Fruit fly (Drosophila melanogaster) whole organism, embryonic: ENCODE data around the gene CG33664.
A peak's percentile ranks its signal among the peaks of the same experiment; 100 is the strongest.

ENCODE experiments used
- Antp ChIP-seq: fragments of 200-800 bp; sonication (Bioruptor generic); optimal IDR thresholded peaks from 3 replicates; lab custom pipeline; 2016; ENCODE audit warnings: missing biosample characterization, missing genetic modification characterization
- CG11695 ChIP-seq: fragments of 200-800 bp; sonication (Bioruptor generic); IDR thresholded peaks from 3 replicates; pipeline ENCODE4 v1.3.6; 2022; ENCODE audit warnings: missing biosample characterization, missing genetic modification characterization
- CG12155 ChIP-seq: fragments of 200-800 bp; sonication (Bioruptor generic); optimal IDR thresholded peaks from 3 replicates; lab custom pipeline; 2016; ENCODE audit warnings: missing biosample characterization, missing genetic modification characterization
- CG12236 ChIP-seq: fragments of 200-800 bp; sonication (Bioruptor generic); optimal IDR thresholded peaks from 2 replicates; lab custom pipeline; 2016; ENCODE audit warnings: missing biosample characterization, missing genetic modification characterization
- CG13424 ChIP-seq: fragments of 200-800 bp; sonication (Bioruptor generic); optimal IDR thresholded peaks from 2 replicates; lab custom pipeline; 2019; ENCODE audit warnings: missing biosample characterization, mild to moderate bottlenecking, missing genetic modification characterization, moderate library complexity
- CG15269 ChIP-seq: fragments of 200-800 bp; sonication (Bioruptor generic); optimal IDR thresholded peaks from 2 replicates; lab custom pipeline; 2018; ENCODE audit warnings: missing biosample characterization, mild to moderate bottlenecking, missing genetic modification characterization, moderate library complexity
- CG16779 ChIP-seq: fragments of 200-800 bp; sonication (Bioruptor generic); IDR thresholded peaks from 2 replicates; pipeline ENCODE4 v1.3.6; 2022; ENCODE audit warnings: missing biosample characterization, missing genetic modification characterization
- CG17359 ChIP-seq: fragments of 200-800 bp; sonication (Bioruptor generic); optimal IDR thresholded peaks from 3 replicates; lab custom pipeline; 2018; ENCODE audit warnings: missing biosample characterization, mild to moderate bottlenecking, missing genetic modification characterization, moderate library complexity
- CG18011 ChIP-seq: fragments of 200-800 bp; sonication (Bioruptor generic); optimal IDR thresholded peaks from 2 replicates; lab custom pipeline; 2017; ENCODE audit warnings: missing biosample characterization, missing genetic modification characterization, mild to moderate bottlenecking, moderate library complexity, missing genotype
- CG31365 ChIP-seq: fragments of 200-800 bp; sonication (Bioruptor generic); optimal IDR thresholded peaks from 2 replicates; lab custom pipeline; 2018; ENCODE audit warnings: missing biosample characterization, mild to moderate bottlenecking, missing genetic modification characterization
- CG4328 ChIP-seq: fragments of 200-800 bp; sonication (Bioruptor generic); optimal IDR thresholded peaks from 3 replicates; lab custom pipeline; 2017; ENCODE audit warnings: missing biosample characterization, missing genetic modification reagents, missing genetic modification characterization
- CG4424 ChIP-seq: fragments of 200-800 bp; sonication (Bioruptor generic); optimal IDR thresholded peaks from 3 replicates; lab custom pipeline; 2016; ENCODE audit warnings: missing biosample characterization, missing genetic modification characterization
- CG7786 ChIP-seq: fragments of 200-800 bp; sonication (Bioruptor generic); optimal IDR thresholded peaks from 2 replicates; lab custom pipeline; 2016; ENCODE audit warnings: missing biosample characterization, missing genetic modification characterization
- CG9727 ChIP-seq: fragments of 200-800 bp; sonication (Bioruptor generic); optimal IDR thresholded peaks from 3 replicates; lab custom pipeline; 2017; ENCODE audit warnings: missing biosample characterization, mild to moderate bottlenecking, missing genetic modification characterization
- CG9797 ChIP-seq: fragments of 200-800 bp; sonication (Bioruptor generic); optimal IDR thresholded peaks from 3 replicates; lab custom pipeline; 2018; ENCODE audit warnings: missing biosample characterization, mild to moderate bottlenecking, missing genetic modification characterization
- CG9932 ChIP-seq: fragments of 200-800 bp; sonication (Bioruptor generic); IDR thresholded peaks from 2 replicates; pipeline ENCODE4 v1.3.6; 2022; ENCODE audit warnings: missing biosample characterization, missing genetic modification characterization
- Chrac-16 ChIP-seq: fragments of 200-800 bp; sonication (Bioruptor generic); optimal IDR thresholded peaks from 3 replicates; lab custom pipeline; 2016; ENCODE audit warnings: missing biosample characterization, missing genetic modification characterization
- D ChIP-seq, 2 experiments: fragments of 200-800 bp in 1 of 2; fragments of >200 bp in 1 of 2; sonication (Bioruptor generic) in 1 of 2; optimal IDR thresholded peaks; 2 replicates in 1 of 2; 3 replicates in 1 of 2; lab custom pipeline; 2017; ENCODE audit warnings: mild to moderate bottlenecking in 1 of 2, missing biosample characterization in 1 of 2, missing genetic modification characterization in 1 of 2, missing genetic modification reagents in 1 of 2
- Dp ChIP-seq: fragments of 200-800 bp; sonication (Bioruptor generic); optimal IDR thresholded peaks from 2 replicates; lab custom pipeline; 2018; ENCODE audit warnings: missing biosample characterization, mild to moderate bottlenecking, missing genetic modification characterization, moderate library complexity
- Fer3 ChIP-seq: fragments of 200-800 bp; sonication (Bioruptor generic); optimal IDR thresholded peaks from 2 replicates; lab custom pipeline; 2018; ENCODE audit warnings: missing biosample characterization, mild to moderate bottlenecking, missing genetic modification characterization, moderate library complexity
- HLH3B ChIP-seq: fragments of 200-800 bp; sonication (Bioruptor generic); IDR thresholded peaks from 2 replicates; pipeline ENCODE4 v1.3.6; 2022; ENCODE audit warnings: missing biosample characterization, missing genetic modification characterization
- HLH54F ChIP-seq: fragments of 200-800 bp; sonication (Bioruptor generic); optimal IDR thresholded peaks from 3 replicates; lab custom pipeline; 2016; ENCODE audit warnings: missing biosample characterization, missing genetic modification characterization
- Mrtf ChIP-seq: fragments of 200-800 bp; sonication (Bioruptor generic); IDR thresholded peaks from 3 replicates; pipeline ENCODE4 v1.3.6; 2022; ENCODE audit warnings: missing biosample characterization, missing genetic modification characterization
- Myb ChIP-seq: fragments of 200-800 bp; sonication (Bioruptor generic); optimal IDR thresholded peaks from 2 replicates; lab custom pipeline; 2016; ENCODE audit warnings: missing biosample characterization, missing genetic modification characterization
- Nf-YB ChIP-seq: fragments of 200-800 bp; sonication (Bioruptor generic); optimal IDR thresholded peaks from 3 replicates; lab custom pipeline; 2019; ENCODE audit warnings: missing biosample characterization, mild to moderate bottlenecking, missing genetic modification characterization, moderate library complexity
- Ssrp ChIP-seq: fragments of 200-800 bp; sonication (Bioruptor generic); optimal IDR thresholded peaks from 2 replicates; lab custom pipeline; 2018; ENCODE audit warnings: missing biosample characterization, mild to moderate bottlenecking, missing genetic modification characterization, moderate library complexity
- bab2 ChIP-seq: fragments of 200-800 bp; sonication (Bioruptor generic); optimal IDR thresholded peaks from 2 replicates; lab custom pipeline; 2016; ENCODE audit warnings: missing biosample characterization, missing genetic modification characterization
- bbx ChIP-seq: fragments of 200-800 bp; sonication (Bioruptor generic); IDR thresholded peaks from 2 replicates; pipeline ENCODE4 v1.3.6; 2022; ENCODE audit warnings: missing biosample characterization, missing genetic modification characterization; ENCODE audit not compliant: partially characterized antibody
- cad ChIP-seq: fragments of >200 bp; optimal IDR thresholded peaks from 2 replicates; lab custom pipeline; 2017; ENCODE audit warnings: missing biosample characterization, missing genetic modification characterization
- cg ChIP-seq: fragments of 200-800 bp; sonication (Bioruptor generic); optimal IDR thresholded peaks from 3 replicates; lab custom pipeline; 2019; ENCODE audit warnings: missing biosample characterization, mild to moderate bottlenecking, missing genetic modification characterization, moderate library complexity
- chif ChIP-seq, 2 experiments: fragments of 200-800 bp; sonication (Bioruptor generic); optimal IDR thresholded peaks; 3 replicates each; lab custom pipeline; 2016; ENCODE audit warnings: missing biosample characterization in 2 of 2, missing genetic modification characterization in 2 of 2
- chn ChIP-seq: fragments of 200-800 bp; sonication (Bioruptor generic); optimal IDR thresholded peaks from 2 replicates; lab custom pipeline; 2016; ENCODE audit warnings: missing biosample characterization, missing genetic modification characterization
- exex ChIP-seq: fragments of 200-800 bp; sonication (Bioruptor generic); optimal IDR thresholded peaks from 4 replicates; lab custom pipeline; 2018; ENCODE audit warnings: missing biosample characterization, mild to moderate bottlenecking, missing genetic modification characterization, moderate library complexity
- fd3F ChIP-seq: fragments of 200-800 bp; sonication (Bioruptor generic); optimal IDR thresholded peaks from 2 replicates; lab custom pipeline; 2018; ENCODE audit warnings: missing biosample characterization, mild to moderate bottlenecking, missing genetic modification characterization, moderate library complexity
- fu2 ChIP-seq: fragments of 200-800 bp; sonication (Bioruptor generic); optimal IDR thresholded peaks from 2 replicates; lab custom pipeline; 2016; ENCODE audit warnings: missing biosample characterization, missing genetic modification characterization
- gsb ChIP-seq: fragments of 200-800 bp; sonication (Bioruptor generic); IDR thresholded peaks from 2 replicates; pipeline ENCODE4 v1.3.6; 2022; ENCODE audit warnings: missing biosample characterization, missing genetic modification characterization
- her ChIP-seq: fragments of 200-800 bp; sonication (Bioruptor generic); optimal IDR thresholded peaks from 2 replicates; lab custom pipeline; 2016; ENCODE audit warnings: missing biosample characterization, missing genetic modification characterization
- lilli ChIP-seq: fragments of 200-800 bp; sonication (Bioruptor generic); optimal IDR thresholded peaks from 3 replicates; lab custom pipeline; 2016; ENCODE audit warnings: missing biosample characterization, missing genetic modification characterization
- mirr ChIP-seq: fragments of 200-800 bp; sonication (Bioruptor generic); optimal IDR thresholded peaks from 3 replicates; lab custom pipeline; 2018; ENCODE audit warnings: missing biosample characterization, mild to moderate bottlenecking, missing genetic modification characterization
- nerfin-1 ChIP-seq: fragments of 200-800 bp; sonication (Bioruptor generic); optimal IDR thresholded peaks from 3 replicates; lab custom pipeline; 2019; ENCODE audit warnings: missing biosample characterization, mild to moderate bottlenecking, missing genetic modification characterization, moderate library complexity
- otp ChIP-seq: fragments of 200-800 bp; sonication (Bioruptor generic); IDR thresholded peaks from 3 replicates; pipeline ENCODE4, ENCODE4 v1.3.6; 2022; ENCODE audit warnings: missing biosample characterization, missing genetic modification characterization
- peb ChIP-seq: fragments of 200-800 bp; sonication (Bioruptor generic); IDR thresholded peaks from 2 replicates; pipeline ENCODE4 v1.3.6; 2022; ENCODE audit warnings: missing biosample characterization, missing genetic modification characterization
- pzg ChIP-seq: fragments of 200-800 bp; sonication (Bioruptor generic); optimal IDR thresholded peaks from 3 replicates; lab custom pipeline; 2018; ENCODE audit warnings: missing biosample characterization, mild to moderate bottlenecking, missing genetic modification characterization, moderate library complexity
- run ChIP-seq: fragments of 200-800 bp; sonication (Bioruptor generic); optimal IDR thresholded peaks from 3 replicates; lab custom pipeline; 2018; ENCODE audit warnings: missing biosample characterization, mild to moderate bottlenecking, missing genetic modification characterization
- sens ChIP-seq: fragments of 200-800 bp; sonication (Bioruptor generic); peaks from one replicate; lab custom pipeline; 2016; ENCODE audit warnings: missing biosample characterization, missing genetic modification characterization
- sim ChIP-seq: fragments of 200-800 bp; sonication (Bioruptor generic); IDR thresholded peaks from 2 replicates; pipeline ENCODE4 v1.3.6; 2022; ENCODE audit warnings: missing biosample characterization, missing genetic modification characterization
- so ChIP-seq: fragments of 200-800 bp; sonication (Bioruptor generic); IDR thresholded peaks from 3 replicates; pipeline ENCODE4 v1.3.6; 2022; ENCODE audit warnings: missing biosample characterization, missing genetic modification characterization
- sob ChIP-seq: fragments of 200-800 bp; sonication (Bioruptor generic); IDR thresholded peaks from 2 replicates; pipeline ENCODE4 v1.3.6; 2022; ENCODE audit warnings: missing biosample characterization, missing genetic modification characterization
- sug ChIP-seq: fragments of 200-800 bp; optimal IDR thresholded peaks from 2 replicates; lab custom pipeline; 2019; ENCODE audit warnings: missing biosample characterization, mild to moderate bottlenecking, missing genetic modification characterization, moderate library complexity
- zfh2 ChIP-seq: fragments of 200-800 bp; sonication (Bioruptor generic); optimal IDR thresholded peaks from 2 replicates; lab custom pipeline; 2016; ENCODE audit warnings: missing biosample characterization, missing genetic modification characterization

Gene CG33664

dm6 chrX:6340593-6341068 lies 43.4 kb upstream of the CG33664 start (continued):
- TF ChIP-seq bab2 (GFP tag; lab: Kevin White, UChicago) = peak; percentile 6
- peak; percentile 68 for TF ChIP-seq CG17359
- TF ChIP-seq Nf-YB (GFP tag; lab: Kevin White, UChicago) = peak; percentile 69
- peak; percentile 80; the same call in 2 of the 3 replicates for TF ChIP-seq CG11695
- peak; percentile 61 for TF ChIP-seq run (tag; lab: Kevin White, UChicago)
- no peak for TF ChIP-seq fu2 (GFP tag; lab: Kevin White, UChicago)
- peak in 1 of 2 experiments; percentile 3 for TF ChIP-seq chif (GFP tag; optimal IDR thresholded peaks at IDR 0.05; lab: Kevin White, UChicago)
- peak; percentile 40 for TF ChIP-seq exex (tag; lab: Kevin White, UChicago)
- TF ChIP-seq CG4424 (GFP tag; lab: Kevin White, UChicago) = peak; percentile 68
- TF ChIP-seq sob (GFP tag; lab: Robert Waterston, UW) = peak; percentile 39
- peak; percentile 66 for TF ChIP-seq fd3F (GFP tag; lab: Kevin White, UChicago)
- TF ChIP-seq sim (GFP tag; lab: Robert Waterston, UW) = no peak
- no peak for TF ChIP-seq pzg (GFP tag; lab: Kevin White, UChicago)
- TF ChIP-seq Fer3 (tag; lab: Kevin White, UChicago) = peak; percentile 62
- peak; percentile 82 for TF ChIP-seq CG4328 (GFP tag; lab: Kevin White, UChicago)
- no peak for TF ChIP-seq otp (GFP tag; lab: Robert Waterston, UW)
- TF ChIP-seq cad (GFP tag; lab: Kevin White, UChicago) = no peak
- peak; percentile 49 for TF ChIP-seq zfh2
- TF ChIP-seq CG15269 (tag; lab: Kevin White, UChicago) = peak; percentile 85
- peak; percentile 43 for TF ChIP-seq CG12155 (GFP tag; lab: Kevin White, UChicago)
- no peak for TF ChIP-seq Dp (GFP tag; lab: Kevin White, UChicago)
- TF ChIP-seq CG18011 = peak; percentile 72
- no peak for TF ChIP-seq CG16779 (GFP tag; lab: Robert Waterston, UW)
- peak; percentile 52 for TF ChIP-seq lilli (GFP tag; lab: Kevin White, UChicago)
- peak; percentile 48 for TF ChIP-seq Chrac-16 (GFP tag; lab: Kevin White, UChicago)
- TF ChIP-seq sens (GFP tag; lab: Kevin White, UChicago) = peak; percentile 87
- TF ChIP-seq HLH3B (GFP tag; lab: Robert Waterston, UW) = peak; percentile 40
- peak; percentile 9 for TF ChIP-seq her (GFP tag; lab: Kevin White, UChicago)
- TF ChIP-seq Mrtf (GFP tag; lab: Robert Waterston, UW) = peak; percentile 46; the same call in 1 of the 3 replicates
- no peak for TF ChIP-seq CG9797
- TF ChIP-seq cg (GFP tag; lab: Kevin White, UChicago) = no peak
- 0 out of 2 replicates have a peak, but pooled peaks have one; percentile 18 for TF ChIP-seq gsb (GFP tag; lab: Robert Waterston, UW)
- no peak for TF ChIP-seq chn
- no peak for TF ChIP-seq Myb
- TF ChIP-seq Ssrp (tag; lab: Kevin White, UChicago) = peak; percentile 71
- TF ChIP-seq peb = peak; percentile 35; the same call in 1 of the 2 replicates
- TF ChIP-seq CG13424 (tag; lab: Kevin White, UChicago) = peak; percentile 86
- TF ChIP-seq CG9727 (GFP tag; lab: Kevin White, UChicago) = peak; percentile 80
- TF ChIP-seq sug (tag; lab: Kevin White, UChicago) = peak; percentile 72
- no peak for TF ChIP-seq bbx (GFP tag; lab: Robert Waterston, UW)
- TF ChIP-seq HLH54F (GFP tag; lab: Kevin White, UChicago) = peak; percentile 31
- peak; percentile 33 for TF ChIP-seq CG7786 (GFP tag; lab: Kevin White, UChicago)
- no peak for TF ChIP-seq CG12236 (GFP tag; lab: Kevin White, UChicago)
- TF ChIP-seq D (optimal IDR thresholded peaks at IDR 0.05; lab: Kevin White, UChicago) = no peak
- peak; percentile 68 for TF ChIP-seq D (GFP tag; optimal IDR thresholded peaks at IDR 0.05; lab: Kevin White, UChicago)
- TF ChIP-seq so = peak; percentile 53; the same call in 2 of the 3 replicates
- TF ChIP-seq CG9932 (GFP tag; lab: Robert Waterston, UW) = peak; percentile 66
- TF ChIP-seq nerfin-1 (tag; lab: Kevin White, UChicago) = peak; percentile 73
- TF ChIP-seq Antp (GFP tag; lab: Kevin White, UChicago) = peak; percentile 3
- TF ChIP-seq mirr (GFP tag; lab: Kevin White, UChicago) = peak; percentile 42
- peak; percentile 10 for TF ChIP-seq CG31365
